Fruit fly (Drosophila melanogaster): ENCODE results near the gene CG5758.
A peak's percentile ranks its signal among the peaks of the same experiment; 100 is the strongest.

Gene CG5758

DNA sequence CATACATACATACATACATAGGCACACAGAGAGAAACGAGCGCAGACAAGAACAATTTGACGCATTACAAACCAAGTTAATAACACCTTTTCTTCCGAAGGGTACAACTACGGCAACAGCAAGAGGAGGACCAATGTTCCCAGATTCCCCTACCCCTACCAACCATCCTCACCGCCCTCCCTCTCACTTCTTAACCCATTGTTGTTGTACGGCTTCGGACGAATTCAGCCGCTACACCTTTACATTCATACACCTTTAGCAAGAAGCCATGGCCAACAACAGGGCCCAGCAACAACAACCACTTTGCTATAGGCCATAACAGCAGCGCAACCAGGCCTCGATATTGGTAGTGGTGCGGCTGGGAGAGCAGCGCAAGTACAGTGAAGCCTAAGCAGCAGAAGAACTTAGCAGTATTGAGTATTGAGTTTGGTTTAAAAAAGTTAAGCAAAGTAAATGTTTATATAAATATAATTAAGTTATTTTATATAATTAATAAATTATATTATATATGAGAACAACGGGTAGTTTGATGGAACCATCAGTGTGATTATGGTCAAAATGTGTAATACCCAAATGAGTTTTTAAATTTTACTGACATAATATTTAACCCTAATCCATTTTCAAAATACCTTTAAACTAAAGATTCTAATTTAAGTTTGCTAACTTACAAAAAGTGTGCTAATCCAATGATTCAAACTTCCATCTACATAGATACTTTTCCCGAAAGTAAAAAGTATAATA lies 30.8 kb downstream of the CG5758 start (continued):
- TF ChIP-seq CG31627 (GFP tag; optimal IDR thresholded peaks at IDR 0.05) (peak; percentile 45), fd59A (GFP tag; optimal IDR thresholded peaks at IDR 0.05) (peak; percentile 18), Hr4 (GFP tag; optimal IDR thresholded peaks at IDR 0.05) (peak; percentile 43), CG6792 (GFP tag; optimal IDR thresholded peaks at IDR 0.05) (peak; percentile 28), Ets21C (GFP tag; optimal IDR thresholded peaks at IDR 0.05) (peak; percentile 28), Hr39 (GFP tag; optimal IDR thresholded peaks at IDR 0.05) (peak; percentile 36), CG16779 (tag; optimal IDR thresholded peaks at IDR 0.05) (no peak), CG32006 (GFP tag; optimal IDR thresholded peaks at IDR 0.05) (no peak), acj6 (GFP tag; optimal IDR thresholded peaks at IDR 0.05) (peak; percentile 5), CG7368 (GFP tag; optimal IDR thresholded peaks at IDR 0.05) (peak; percentile 60), CG11902 (GFP tag; optimal IDR thresholded peaks at IDR 0.05) (peak; percentile 9), Sox102F (GFP tag; optimal IDR thresholded peaks at IDR 0.05) (peak; percentile 44), Blimp-1 (GFP tag; optimal IDR thresholded peaks at IDR 0.05) (no peak), fkh (GFP tag; optimal IDR thresholded peaks at IDR 0.05) (no peak), CG8319 (GFP tag; optimal IDR thresholded peaks at IDR 0.05) (no peak), CG34406 (GFP tag; optimal IDR thresholded peaks at IDR 0.05) (no peak), lz (GFP tag; optimal IDR thresholded peaks at IDR 0.05) (no peak), cyc (GFP tag; optimal IDR thresholded peaks at IDR 0.05) (peak; percentile 57), Eip93F (GFP tag; optimal IDR thresholded peaks at IDR 0.05) (peak; percentile 15), CG6854 (GFP tag; optimal IDR thresholded peaks at IDR 0.05) (no peak), dac (GFP tag; optimal IDR thresholded peaks at IDR 0.05) (peak; percentile 37), CG8119 (GFP tag; IDR thresholded peaks at IDR 0.05) (peak; percentile 42; the same call in 1 of the 3 replicates), spab (GFP tag; optimal IDR thresholded peaks at IDR 0.05) (peak; percentile 5), Gug (GFP tag; IDR thresholded peaks at IDR 0.05) (peak; percentile 37; the same call in 1 of the 2 replicates), ss (GFP tag; optimal IDR thresholded peaks at IDR 0.05) (peak; percentile 8 to 23), esn (GFP tag; optimal IDR thresholded peaks at IDR 0.05) (peak; percentile 26), CG1621 (tag; optimal IDR thresholded peaks at IDR 0.05) (peak; percentile 60), CG4318 (GFP tag; optimal IDR thresholded peaks at IDR 0.05) (no peak), OdsH (GFP tag; optimal IDR thresholded peaks at IDR 0.05) (peak; percentile 47), fd85E (GFP tag; optimal IDR thresholded peaks at IDR 0.05) (no peak), Eip75B (GFP tag; optimal IDR thresholded peaks at IDR 0.05) (peak; percentile 54), vri (GFP tag; optimal IDR thresholded peaks at IDR 0.05) (peak; percentile 5), Lpt (GFP tag; optimal IDR thresholded peaks at IDR 0.05) (peak; percentile 53), CG8632 (GFP tag; optimal IDR thresholded peaks at IDR 0.05) (peak; percentile 17), CG10631 (GFP tag; optimal IDR thresholded peaks at IDR 0.05) (peak; percentile 3)

DNA sequence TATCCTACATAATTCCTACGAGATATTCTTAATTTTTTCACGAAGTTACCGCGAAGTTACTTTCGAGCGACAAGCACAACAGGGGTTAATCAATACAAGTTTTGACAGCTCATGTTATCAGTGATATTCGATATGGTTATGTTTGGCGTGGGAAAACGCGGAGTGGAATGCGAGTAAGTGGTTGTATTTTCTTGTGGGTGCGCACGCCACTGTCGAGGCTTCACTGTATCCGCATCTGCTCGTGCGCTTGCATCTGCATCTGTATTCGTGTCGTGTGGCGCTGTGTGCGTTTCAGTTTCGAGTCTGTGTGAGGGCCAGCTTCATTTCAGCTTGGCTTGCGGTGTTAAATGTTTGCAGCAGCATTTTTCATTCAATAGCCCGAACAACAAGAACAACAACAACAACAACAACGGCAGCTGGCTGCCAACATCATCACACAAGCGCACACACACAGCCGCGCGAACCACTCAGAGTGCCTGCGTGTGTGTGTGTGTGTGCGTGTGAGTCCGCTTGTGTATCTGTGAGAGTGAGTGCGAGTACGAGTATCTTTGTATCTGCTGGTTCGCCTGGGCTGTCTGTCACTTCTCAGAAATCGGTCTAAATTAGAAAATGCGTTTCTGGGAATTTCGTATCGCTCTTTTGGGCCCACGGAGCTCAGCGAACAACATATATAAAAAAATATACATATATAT lies 31.5 kb downstream of the CG5758 start:
- TF ChIP-seq Lpt (GFP tag; optimal IDR thresholded peaks at IDR 0.05), result no peak
- peak; percentile 22 for TF ChIP-seq achi (GFP tag; optimal IDR thresholded peaks at IDR 0.05)
- TF ChIP-seq CG32006 (GFP tag; optimal IDR thresholded peaks at IDR 0.05), result peak; percentile 81
- TF ChIP-seq fkh (GFP tag; optimal IDR thresholded peaks at IDR 0.05), result no peak
- peak; percentile 64 for TF ChIP-seq topi (GFP tag; optimal IDR thresholded peaks at IDR 0.05)
- TF ChIP-seq Hr39 (GFP tag; optimal IDR thresholded peaks at IDR 0.05), result peak; percentile 84
- TF ChIP-seq CG10669 (GFP tag; optimal IDR thresholded peaks at IDR 0.05), result peak; percentile 42
- TF ChIP-seq lz (GFP tag; optimal IDR thresholded peaks at IDR 0.05), result peak; percentile 77
- peak; percentile 73 for TF ChIP-seq CG11294 (GFP tag; IDR thresholded peaks at IDR 0.05)
- TF ChIP-seq Met (GFP tag; optimal IDR thresholded peaks at IDR 0.05), result peak; percentile 70
- TF ChIP-seq eg (GFP tag; IDR thresholded peaks at IDR 0.05), result peak; percentile 77
- TF ChIP-seq spab (GFP tag; optimal IDR thresholded peaks at IDR 0.05), result peak; percentile 21
- TF ChIP-seq Ets21C (GFP tag; optimal IDR thresholded peaks at IDR 0.05), result peak; percentile 41
- TF ChIP-seq CG6854 (GFP tag; optimal IDR thresholded peaks at IDR 0.05), result peak; percentile 10
- no peak for TF ChIP-seq CG7368 (GFP tag; optimal IDR thresholded peaks at IDR 0.05)
- no peak for TF ChIP-seq Hr38 (GFP tag; optimal IDR thresholded peaks at IDR 0.05)
- TF ChIP-seq Ets96B (tag; optimal IDR thresholded peaks at IDR 0.05), result peak; percentile 3
- TF ChIP-seq fd85E (GFP tag; optimal IDR thresholded peaks at IDR 0.05), result no peak
- TF ChIP-seq CG6808 (GFP tag; optimal IDR thresholded peaks at IDR 0.05), result peak; percentile 39
- peak; percentile 44 for TF ChIP-seq CG6792 (GFP tag; optimal IDR thresholded peaks at IDR 0.05)
- no peak for TF ChIP-seq net (GFP tag; optimal IDR thresholded peaks at IDR 0.05)
- TF ChIP-seq Eip75B (GFP tag; optimal IDR thresholded peaks at IDR 0.05), result peak; percentile 63
- peak; percentile 70 for TF ChIP-seq cyc (GFP tag; optimal IDR thresholded peaks at IDR 0.05)
- TF ChIP-seq Eip78C (GFP tag), result peak; percentile 87
- TF ChIP-seq CG8119 (GFP tag; IDR thresholded peaks at IDR 0.05), result peak; percentile 46; the same call in 1 of the 3 replicates
- TF ChIP-seq Blimp-1 (GFP tag; optimal IDR thresholded peaks at IDR 0.05), result no peak
- TF ChIP-seq Sox14 (GFP tag; optimal IDR thresholded peaks at IDR 0.05), result peak; percentile 70

Data from whole organism, prepupa.